Fruit fly (Drosophila melanogaster): Measurements from ENCODE around the gene CG15293.

The CG15293 gene

dm6 chr2L:14141238-14141637, 32.0 kb upstream of the CG15293 start (continued):
- TF ChIP-seq NC2β (GFP tag; optimal IDR thresholded peaks at IDR 0.05), result no peak
- no peak for TF ChIP-seq CG2202 (tag; optimal IDR thresholded peaks at IDR 0.05)
- peak in 1 of 2 experiments; percentile 31 for TF ChIP-seq dpn (GFP tag; optimal IDR thresholded peaks at IDR 0.05)
- TF ChIP-seq toy (GFP tag; IDR thresholded peaks at IDR 0.05), result no peak
- peak; percentile 17; the same call in 1 of the 2 replicates for TF ChIP-seq Taf1 (GFP tag; IDR thresholded peaks at IDR 0.05)
- TF ChIP-seq Deaf1 (tag; optimal IDR thresholded peaks at IDR 0.05), result no peak
- no peak for TF ChIP-seq sima (GFP tag; optimal IDR thresholded peaks at IDR 0.05)
- no peak for TF ChIP-seq CG10147 (GFP tag; optimal IDR thresholded peaks at IDR 0.05)
- no peak for TF ChIP-seq CG18011 (GFP tag; optimal IDR thresholded peaks at IDR 0.05)
- TF ChIP-seq CG32532 (GFP tag; IDR thresholded peaks at IDR 0.05), result peak; percentile 53; the same call in 1 of the 2 replicates
- TF ChIP-seq vvl (GFP tag; IDR thresholded peaks at IDR 0.05), result 0 out of 2 replicates have a peak, but pooled peaks have one; percentile 22
- TF ChIP-seq CG12155 (GFP tag; optimal IDR thresholded peaks at IDR 0.05), result no peak
- TF ChIP-seq CG15514 (GFP tag; optimal IDR thresholded peaks at IDR 0.05), result no peak
- peak; percentile 37 for TF ChIP-seq Side (GFP tag; optimal IDR thresholded peaks at IDR 0.05)
- TF ChIP-seq ind (GFP tag; optimal IDR thresholded peaks at IDR 0.05), result peak; percentile 24
- TF ChIP-seq sens (GFP tag), result peak; percentile 75
- TF ChIP-seq CG9215 (GFP tag; IDR thresholded peaks at IDR 0.05), result no peak
- TF ChIP-seq YL-1 (GFP tag; optimal IDR thresholded peaks at IDR 0.05), result no peak
- no peak for TF ChIP-seq gcm (GFP tag; optimal IDR thresholded peaks at IDR 0.05)
- no peak for TF ChIP-seq CG8290 (GFP tag; optimal IDR thresholded peaks at IDR 0.05)
- peak in 1 of 2 experiments; percentile 60 for TF ChIP-seq CG8290 (tag; optimal IDR thresholded peaks at IDR 0.05)
- no peak for TF ChIP-seq pita (GFP tag; optimal IDR thresholded peaks at IDR 0.05)
- TF ChIP-seq mam (GFP tag; optimal IDR thresholded peaks at IDR 0.05), result peak; percentile 40
- peak; percentile 36; the same call in 1 of the 2 replicates for TF ChIP-seq chm (GFP tag; IDR thresholded peaks at IDR 0.05)
- TF ChIP-seq Max (GFP tag; optimal IDR thresholded peaks at IDR 0.05), result no peak
- TF ChIP-seq CG13624 (GFP tag; optimal IDR thresholded peaks at IDR 0.05), result no peak
- TF ChIP-seq Myb (GFP tag; optimal IDR thresholded peaks at IDR 0.05), result peak; percentile 28
- peak in 1 of 2 experiments; percentile 54 for TF ChIP-seq Hr51 (GFP tag; optimal IDR thresholded peaks at IDR 0.05)
- TF ChIP-seq CG6689 (GFP tag; IDR thresholded peaks at IDR 0.05), result peak; percentile 32; the same call in 1 of the 2 replicates
- TF ChIP-seq CG34376 (GFP tag; optimal IDR thresholded peaks at IDR 0.05), result no peak
- no peak for TF ChIP-seq Dll (GFP tag; IDR thresholded peaks at IDR 0.05; ENCODE audit: partially characterized antibody)
- TF ChIP-seq Ptx1 (GFP tag; IDR thresholded peaks at IDR 0.05), result peak; percentile 51
- TF ChIP-seq stc (GFP tag; IDR thresholded peaks at IDR 0.05), result peak; percentile 54
- peak; percentile 22; the same call in 1 of the 2 replicates for TF ChIP-seq sisA (GFP tag; IDR thresholded peaks at IDR 0.05)
- TF ChIP-seq CG1602 (GFP tag; optimal IDR thresholded peaks at IDR 0.05), result no peak
- TF ChIP-seq CG11695 (GFP tag; IDR thresholded peaks at IDR 0.05), result 0 out of 3 replicates have a peak, but pooled peaks have one; percentile 36
- TF ChIP-seq CG17912 (GFP tag; optimal IDR thresholded peaks at IDR 0.05), result no peak
- peak; percentile 2 for TF ChIP-seq fd96Cb (tag; optimal IDR thresholded peaks at IDR 0.05)
- peak; percentile 54; the same call in 2 of the 3 replicates for TF ChIP-seq tgo (GFP tag; IDR thresholded peaks at IDR 0.05)
- TF ChIP-seq CG4404 (GFP tag; IDR thresholded peaks at IDR 0.05), result no peak
- TF ChIP-seq CG8089 (GFP tag; optimal IDR thresholded peaks at IDR 0.05), result no peak
- TF ChIP-seq gsb-n (tag; optimal IDR thresholded peaks at IDR 0.05), result no peak
- peak; percentile 38 for TF ChIP-seq CG14441 (GFP tag; IDR thresholded peaks at IDR 0.05)
- peak; percentile 14 for TF ChIP-seq pum (GFP tag; optimal IDR thresholded peaks at IDR 0.05)
- peak; percentile 39 for TF ChIP-seq CG30403 (GFP tag; optimal IDR thresholded peaks at IDR 0.05)
- no peak for TF ChIP-seq CG10267 (tag; optimal IDR thresholded peaks at IDR 0.05)
- TF ChIP-seq CkIIα-i1 (GFP tag; IDR thresholded peaks at IDR 0.05), result no peak
- TF ChIP-seq ab (GFP tag; optimal IDR thresholded peaks at IDR 0.05), result no peak
- TF ChIP-seq Drgx (GFP tag; IDR thresholded peaks at IDR 0.05), result no peak
- no peak for TF ChIP-seq pfk (GFP tag; optimal IDR thresholded peaks at IDR 0.05)
- peak; percentile 75 for TF ChIP-seq CG2678 (tag; optimal IDR thresholded peaks at IDR 0.05)
- peak; percentile 28 for TF ChIP-seq ERR (GFP tag; optimal IDR thresholded peaks at IDR 0.05)
